Worm (Caenorhabditis elegans) whole organism, young adult: ENCODE data around the gene E02C12.10.

Experiments
- F49E8.2 ChIP-seq: sonication (generic microtip); optimal IDR thresholded peaks from 3 replicates; lab custom pipeline; 2017; ENCODE audit warnings: missing genetic modification characterization, mild to moderate bottlenecking, missing compliant biosample characterization, antibody characterized with exemption, moderate library complexity; ENCODE audit not compliant: insufficient read depth
- Y95B8A.8 ChIP-seq: fragments of 200-800 bp; sonication (Bioruptor generic); IDR thresholded peaks from 2 replicates; pipeline ENCODE4 v1.3.6; 2022; ENCODE audit warnings: missing genetic modification reagents, missing genetic modification characterization, missing compliant biosample characterization
- nfyb-1 ChIP-seq: fragments of 200-800 bp; sonication (Bioruptor generic); IDR thresholded peaks from 2 replicates; pipeline ENCODE4 v1.3.6; 2022; ENCODE audit warnings: missing genetic modification reagents, missing genetic modification characterization, missing compliant biosample characterization
- rcor-1 ChIP-seq: fragments of 200-800 bp; sonication (Bioruptor generic); IDR thresholded peaks from 2 replicates; pipeline ENCODE4 v1.3.6; 2022; ENCODE audit warnings: missing genetic modification reagents, missing genetic modification characterization, missing compliant biosample characterization
- tbx-9 ChIP-seq: sonication (generic microtip); optimal IDR thresholded peaks from 2 replicates; lab custom pipeline; 2016; ENCODE audit warnings: borderline replicate concordance, missing genetic modification characterization, inconsistent platforms, missing compliant biosample characterization
- zfh-2 ChIP-seq: fragments of 200-800 bp; sonication (Bioruptor generic); conservative IDR thresholded peaks from 2 replicates; pipeline ENCODE4 v1.3.6; 2022; ENCODE audit warnings: missing genetic modification reagents, missing genetic modification characterization, missing compliant biosample characterization
- ztf-26 ChIP-seq: sonication (generic microtip); optimal IDR thresholded peaks from 2 replicates; lab custom pipeline; 2017; ENCODE audit warnings: missing genetic modification characterization, missing compliant biosample characterization

DNA sequence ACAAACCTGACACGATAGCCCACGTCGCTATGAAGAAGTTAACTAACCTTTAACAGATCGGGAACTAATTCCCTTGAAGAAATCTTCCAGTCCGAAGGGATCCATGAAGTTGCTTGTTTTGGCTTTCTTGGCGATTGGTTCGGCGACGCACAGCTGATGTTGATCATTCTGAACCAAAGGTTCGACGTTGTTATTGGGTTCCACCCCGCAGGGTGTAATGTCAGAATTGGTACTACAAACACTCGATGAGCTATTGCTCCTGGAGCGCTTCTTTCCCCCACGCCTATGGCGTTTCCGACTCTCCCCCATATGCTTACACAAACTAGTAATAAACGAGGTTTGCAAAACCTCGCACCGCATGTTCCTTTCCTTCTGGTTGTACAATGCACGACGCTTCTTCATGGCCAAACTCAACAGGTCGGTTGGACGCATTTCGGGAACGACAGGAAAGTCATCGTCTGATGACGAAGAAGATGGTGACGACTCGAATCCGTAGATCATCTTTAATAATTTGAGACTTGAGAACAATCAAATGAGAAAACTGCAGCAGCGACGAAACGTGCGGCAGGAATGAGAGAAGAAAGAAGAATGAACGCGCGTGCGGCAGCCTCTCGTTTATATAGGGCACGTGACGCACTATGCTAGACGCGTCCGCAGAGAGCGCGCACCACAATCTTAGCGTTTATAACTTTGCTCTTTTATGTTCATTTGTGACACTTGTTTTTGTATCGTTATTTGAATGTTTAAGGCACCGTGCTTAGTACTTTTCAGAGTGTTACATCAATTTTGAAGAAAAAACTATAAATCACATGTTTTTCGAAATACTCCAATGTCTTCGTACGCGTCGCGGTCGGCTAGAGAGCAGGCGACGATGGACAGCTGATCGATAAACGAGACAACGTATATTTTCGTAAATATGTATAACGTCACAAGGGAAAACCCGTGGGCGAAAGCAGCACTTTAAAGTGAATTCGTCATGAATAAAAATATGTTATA lies 34.3 kb downstream of the E02C12.10 start, which contains the start of gene tos-1:
- peak; percentile 99 for TF ChIP-seq ztf-26
- TF ChIP-seq Y95B8A.8 = peak; percentile 96
- no peak; the same call in 1 of the 2 replicates for TF ChIP-seq zfh-2 (GFP tag; lab: Robert Waterston, UW)
- peak; percentile 96 for TF ChIP-seq nfyb-1 (GFP tag; lab: Robert Waterston, UW)
- peak; percentile 81 for TF ChIP-seq rcor-1 (GFP tag; lab: Robert Waterston, UW)
- no peak for TF ChIP-seq tbx-9 (tag; lab: Kevin White, UChicago)
- TF ChIP-seq F49E8.2 (tag; lab: Kevin White, UChicago) = peak; percentile 27
